Fruit fly (Drosophila melanogaster): Measurements from ENCODE around the gene CG43394.

DNA sequence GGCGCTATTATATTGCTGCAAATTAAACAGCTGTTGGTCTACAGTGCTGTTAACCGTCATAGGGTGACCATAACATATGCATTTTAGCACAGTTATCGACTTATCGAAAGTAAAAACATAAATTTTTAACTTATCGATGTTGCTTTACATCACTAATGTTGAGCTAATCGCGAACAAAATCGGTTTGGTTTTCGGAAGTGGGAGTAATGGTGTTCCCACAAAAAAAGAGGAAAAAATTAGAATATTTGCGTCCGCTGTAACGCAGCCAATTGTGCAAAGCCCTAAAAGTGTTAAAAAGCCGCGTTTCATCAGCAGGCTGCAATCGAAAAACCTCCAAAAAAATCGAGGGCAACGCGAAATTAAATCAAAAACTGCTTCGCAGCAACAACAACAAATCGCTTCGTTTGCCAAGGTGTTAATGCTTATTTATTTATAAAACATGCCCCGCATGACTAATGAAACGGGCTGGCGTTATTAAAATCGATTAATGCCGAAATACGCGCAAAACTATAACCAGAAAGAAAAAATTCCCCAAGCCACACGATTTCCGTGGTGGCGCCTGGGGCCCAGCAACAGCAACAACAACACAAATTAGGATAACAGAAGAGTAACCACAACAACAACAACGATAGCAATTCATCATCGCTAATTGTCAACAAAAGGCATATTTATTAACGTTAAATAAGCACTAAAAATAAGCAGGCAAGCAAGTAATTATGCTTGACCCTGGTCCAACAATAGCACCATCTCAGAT, 18.5 kb upstream of the CG43394 start, which contains the start of the genes CG12375 and CG8668:
- no peak for TF ChIP-seq Eip75B (GFP tag; optimal IDR thresholded peaks at IDR 0.05)
- no peak for TF ChIP-seq salr (GFP tag; optimal IDR thresholded peaks at IDR 0.05)
- TF ChIP-seq Sox14 (GFP tag; optimal IDR thresholded peaks at IDR 0.05) = no peak
- TF ChIP-seq CG4318 (GFP tag; optimal IDR thresholded peaks at IDR 0.05) = no peak
- no peak for TF ChIP-seq fd59A (GFP tag; optimal IDR thresholded peaks at IDR 0.05)
- no peak for TF ChIP-seq Sox15 (GFP tag; optimal IDR thresholded peaks at IDR 0.05)
- no peak for TF ChIP-seq Lpt (GFP tag; optimal IDR thresholded peaks at IDR 0.05)
- TF ChIP-seq topi (GFP tag; optimal IDR thresholded peaks at IDR 0.05) = no peak
- no peak for TF ChIP-seq fd85E (GFP tag; optimal IDR thresholded peaks at IDR 0.05)
- TF ChIP-seq acj6 (GFP tag; optimal IDR thresholded peaks at IDR 0.05) = no peak
- no peak for TF ChIP-seq Hr39 (GFP tag; optimal IDR thresholded peaks at IDR 0.05)

All from whole organism, prepupa.